Fruit fly (Drosophila melanogaster): Measurements from ENCODE around the gene CG6678.
A peak's percentile ranks its signal among the peaks of the same experiment; 100 is the strongest.

Gene CG6678

dm6 chr3R:21849988-21850460 is 36.8 kb upstream of the CG6678 start:
- TF ChIP-seq Ets97D (GFP tag; optimal IDR thresholded peaks at IDR 0.05) (no peak), corto (GFP tag; optimal IDR thresholded peaks at IDR 0.05) (no peak), CG13123 (GFP tag; optimal IDR thresholded peaks at IDR 0.05) (no peak), mld (GFP tag; IDR thresholded peaks at IDR 0.05; ENCODE audit: partially characterized antibody) (no peak), dan (GFP tag; IDR thresholded peaks at IDR 0.05) (no peak), gsb (GFP tag; IDR thresholded peaks at IDR 0.05) (no peak), Elba2 (GFP tag; optimal IDR thresholded peaks at IDR 0.05) (no peak), CG12299 (tag; optimal IDR thresholded peaks at IDR 0.05) (no peak), gro (GFP tag; optimal IDR thresholded peaks at IDR 0.05) (no peak), CG7963 (GFP tag; IDR thresholded peaks at IDR 0.05; ENCODE audit: partially characterized antibody) (no peak), CG4707 (GFP tag; optimal IDR thresholded peaks at IDR 0.05) (peak; percentile 7), prd (optimal IDR thresholded peaks at IDR 0.05) (no peak), prd (GFP tag; IDR thresholded peaks at IDR 0.05) (peak; percentile 55; the same call in 1 of the 3 replicates), Lpt (GFP tag; optimal IDR thresholded peaks at IDR 0.05) (no peak), bowl (GFP tag; IDR thresholded peaks at IDR 0.05) (no peak), tgo (GFP tag; IDR thresholded peaks at IDR 0.05) (no peak), Nf-YC (tag; optimal IDR thresholded peaks at IDR 0.05) (no peak), Atf3 (GFP tag; optimal IDR thresholded peaks at IDR 0.05) (peak; percentile 12), E2f2 (GFP tag; IDR thresholded peaks at IDR 0.05) (no peak), Med (GFP tag) (peak; percentile 73), CG11093 (GFP tag; IDR thresholded peaks at IDR 0.05) (no peak), Ets65A (GFP tag) (peak; percentile 89), Adf1 (GFP tag; IDR thresholded peaks at IDR 0.05) (no peak), CG1529 (GFP tag; optimal IDR thresholded peaks at IDR 0.05) (peak; percentile 19), pum (GFP tag; optimal IDR thresholded peaks at IDR 0.05) (peak; percentile 55), jigr1 (GFP tag; IDR thresholded peaks at IDR 0.05) (0 out of 3 replicates have a peak, but pooled peaks have one; percentile 36), lbe (GFP tag; optimal IDR thresholded peaks at IDR 0.05) (no peak), Lim3 (GFP tag; IDR thresholded peaks at IDR 0.05) (no peak), Mes4 (GFP tag; optimal IDR thresholded peaks at IDR 0.05) (peak; percentile 55), slou (GFP tag; optimal IDR thresholded peaks at IDR 0.05) (no peak), ara (GFP tag; IDR thresholded peaks at IDR 0.05) (peak; percentile 63), CG3065 (GFP tag; optimal IDR thresholded peaks at IDR 0.05) (no peak), Dad (GFP tag; optimal IDR thresholded peaks at IDR 0.05) (peak; percentile 22), usp (GFP tag; optimal IDR thresholded peaks at IDR 0.05) (no peak), CG10654 (GFP tag; optimal IDR thresholded peaks at IDR 0.05) (no peak), CTCF (GFP tag; optimal IDR thresholded peaks at IDR 0.05) (no peak), ranshi (GFP tag; IDR thresholded peaks at IDR 0.05) (no peak), CG10274 (GFP tag; optimal IDR thresholded peaks at IDR 0.05) (no peak), ato (GFP tag; IDR thresholded peaks at IDR 0.05; ENCODE audit: partially characterized antibody) (no peak), sens-2 (GFP tag; IDR thresholded peaks at IDR 0.05) (no peak), kah (GFP tag; optimal IDR thresholded peaks at IDR 0.05) (no peak), CG9727 (GFP tag; optimal IDR thresholded peaks at IDR 0.05) (peak; percentile 23), gce (GFP tag; IDR thresholded peaks at IDR 0.05) (no peak), Fer3 (tag; optimal IDR thresholded peaks at IDR 0.05) (no peak), Side (GFP tag; optimal IDR thresholded peaks at IDR 0.05) (peak; percentile 44), h (optimal IDR thresholded peaks at IDR 0.05) (no peak), Pdp1 (GFP tag; optimal IDR thresholded peaks at IDR 0.05) (peak; percentile 5 to 21), CG14860 (GFP tag; IDR thresholded peaks at IDR 0.05; ENCODE audit: partially characterized antibody) (no peak), H15 (GFP tag; IDR thresholded peaks at IDR 0.05) (peak; percentile 23; the same call in 1 of the 3 replicates), Taf1 (GFP tag; IDR thresholded peaks at IDR 0.05) (no peak), luna (GFP tag; optimal IDR thresholded peaks at IDR 0.05) (no peak), Ssrp (tag; optimal IDR thresholded peaks at IDR 0.05) (peak; percentile 64), Doc3 (GFP tag; IDR thresholded peaks at IDR 0.05; ENCODE audit: partially characterized antibody) (no peak), gcm (GFP tag; optimal IDR thresholded peaks at IDR 0.05) (no peak)
